Fruit fly (Drosophila melanogaster) whole organism, adult: ENCODE data around the gene upSET.

Experiments
- CG12768 ChIP-seq: fragments of 200-800 bp; sonication (Bioruptor generic); optimal IDR thresholded peaks from 2 replicates; lab custom pipeline; 2017; ENCODE audit warnings: missing biosample characterization, missing genetic modification characterization, mild to moderate bottlenecking, moderate library complexity, missing genetic modification reagents
- CG14711 ChIP-seq: fragments of 200-800 bp; sonication (Bioruptor generic); optimal IDR thresholded peaks from 2 replicates; lab custom pipeline; 2018; ENCODE audit warnings: missing biosample characterization, mild to moderate bottlenecking, missing genetic modification characterization, moderate library complexity
- CG7045 ChIP-seq: fragments of 200-800 bp; sonication (Bioruptor generic); optimal IDR thresholded peaks from 2 replicates; lab custom pipeline; 2017; ENCODE audit warnings: missing biosample characterization, mild to moderate bottlenecking, missing genetic modification characterization
- Mnt ChIP-seq: fragments of 200-800 bp; sonication (Bioruptor generic); optimal IDR thresholded peaks from 2 replicates; lab custom pipeline; 2016; ENCODE audit warnings: missing biosample characterization, mild to moderate bottlenecking, missing genetic modification characterization
- cnc ChIP-seq, 2 experiments: fragments of >200 bp; optimal IDR thresholded peaks; 2 replicates each; lab custom pipeline; 2017
- kay ChIP-seq: fragments of 200-800 bp; sonication (Bioruptor generic); peaks from one replicate; lab custom pipeline; 2016; ENCODE audit warnings: missing biosample characterization, missing genetic modification characterization, borderline replicate concordance
- pad ChIP-seq: fragments of 200-800 bp; sonication (Bioruptor generic); optimal IDR thresholded peaks from 3 replicates; lab custom pipeline; 2017; ENCODE audit warnings: missing biosample characterization, missing genetic modification characterization, mild to moderate bottlenecking, moderate library complexity, missing genetic modification reagents
- tj ChIP-seq: fragments of 200-800 bp; sonication (Bioruptor generic); optimal IDR thresholded peaks from 3 replicates; lab custom pipeline; 2017; ENCODE audit warnings: missing biosample characterization, mild to moderate bottlenecking, missing genetic modification characterization, moderate library complexity

DNA sequence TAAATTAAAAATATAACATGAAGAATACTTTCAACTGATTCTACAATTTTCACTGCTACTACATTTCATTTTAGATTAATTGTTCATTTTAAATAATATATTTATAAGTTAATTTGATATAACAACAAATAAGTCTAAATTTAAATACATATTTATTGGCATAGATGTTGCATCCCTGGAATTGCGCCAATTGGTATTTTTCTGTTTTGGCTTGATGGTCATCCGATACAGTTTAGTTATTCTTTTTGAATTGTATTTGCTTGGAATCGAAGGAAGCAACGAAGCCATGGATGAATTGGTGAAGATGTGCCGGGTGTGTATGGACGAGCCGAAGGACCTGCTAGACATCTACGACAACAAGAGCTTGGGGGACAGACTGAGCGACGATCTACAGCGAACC, 4.9 kb upstream of the upSET start, which contains the start of gene CG17361:
- TF ChIP-seq tj (GFP tag; lab: Kevin White, UChicago) (no peak), CG14711 (tag; lab: Kevin White, UChicago) (peak; percentile 37), CG12768 (GFP tag; lab: Kevin White, UChicago) (no peak), pad (GFP tag; lab: Kevin White, UChicago) (no peak), Mnt (GFP tag; lab: Kevin White, UChicago) (no peak), CG7045 (GFP tag; lab: Kevin White, UChicago) (no peak), cnc (optimal IDR thresholded peaks at IDR 0.05; lab: Kevin White, UChicago) (no peak), kay (no peak)
